Fruit fly (Drosophila melanogaster): ENCODE data around the gene CG5114.
A peak's percentile ranks its signal among the peaks of the same experiment; 100 is the strongest.

DNA sequence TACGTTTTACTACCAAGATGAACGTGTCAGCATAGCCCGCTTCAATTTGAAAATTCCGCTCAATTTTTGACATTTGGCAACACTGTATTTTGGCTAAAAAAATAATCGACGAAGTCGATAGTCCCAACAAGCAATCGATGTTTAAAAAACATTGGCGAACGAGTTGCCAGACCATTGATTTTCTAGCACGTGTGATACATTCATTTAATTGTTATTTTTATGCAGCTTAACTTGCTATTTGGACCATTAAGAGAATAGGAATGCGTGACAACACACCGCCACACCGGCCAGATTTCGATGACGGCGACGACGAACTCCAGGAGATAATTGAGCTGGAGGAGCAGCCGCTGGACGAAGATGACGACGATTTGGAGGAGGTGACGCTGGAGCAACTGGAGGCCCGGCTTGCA is at the start of gene CG5114:
- TF ChIP-seq danr (GFP tag; IDR thresholded peaks at IDR 0.05) (no peak), CG15269 (tag; optimal IDR thresholded peaks at IDR 0.05) (peak; percentile 23), Lpt (GFP tag; optimal IDR thresholded peaks at IDR 0.05) (no peak), CkIIα-i1 (GFP tag; IDR thresholded peaks at IDR 0.05) (no peak), oc (tag; optimal IDR thresholded peaks at IDR 0.05) (no peak), Dip3 (GFP tag; optimal IDR thresholded peaks at IDR 0.05) (no peak), ewg (GFP tag; optimal IDR thresholded peaks at IDR 0.05) (no peak), tx (GFP tag; optimal IDR thresholded peaks at IDR 0.05) (peak; percentile 43), sd (tag; optimal IDR thresholded peaks at IDR 0.05) (peak; percentile 39), CG3847 (GFP tag; IDR thresholded peaks at IDR 0.05) (peak; percentile 89), lilli (GFP tag; optimal IDR thresholded peaks at IDR 0.05) (peak; percentile 73), fu2 (GFP tag; optimal IDR thresholded peaks at IDR 0.05) (peak; percentile 24), fru (optimal IDR thresholded peaks at IDR 0.05) (no peak), BEAF-32 (GFP tag; optimal IDR thresholded peaks at IDR 0.05) (peak; percentile 93)

All from whole organism, embryonic.